Worm (Caenorhabditis elegans) whole organism, L4 larva: ENCODE results near the gene C16C8.16.

Experiments used
- ama-1 ChIP-seq: fragments of 150-350 bp; optimal IDR thresholded peaks from 2 replicates; lab custom pipeline; 2014; ENCODE audit warnings: inconsistent platforms, mixed read lengths
- arid-1 ChIP-seq: fragments of 200-800 bp; sonication (Bioruptor generic); conservative IDR thresholded peaks from 2 replicates; pipeline ENCODE4 v1.3.6; 2022; ENCODE audit warnings: missing genetic modification reagents, missing genetic modification characterization, missing compliant biosample characterization
- cey-2 ChIP-seq: sonication (generic microtip); optimal IDR thresholded peaks from 3 replicates; lab custom pipeline; 2017; ENCODE audit warnings: missing genetic modification characterization, mild to moderate bottlenecking, missing compliant biosample characterization, antibody characterized with exemption, borderline replicate concordance; ENCODE audit not compliant: insufficient read depth
- dmd-8 ChIP-seq: fragments of 200-800 bp; sonication (Bioruptor generic); IDR thresholded peaks from 2 replicates; pipeline ENCODE4 v1.3.6; 2022; ENCODE audit warnings: missing genetic modification characterization, missing compliant biosample characterization
- lin-13 ChIP-seq: fragments of 150-350 bp; optimal IDR thresholded peaks from 2 replicates; lab custom pipeline; 2014; ENCODE audit warnings: missing biosample characterization, missing genetic modification reagents, missing genetic modification characterization
- mdl-1 ChIP-seq, 2 experiments: fragments of 150-350 bp in 1 of 2; sonication (generic microtip) in 1 of 2; optimal IDR thresholded peaks; 2 replicates each; lab custom pipeline; 2014 to 2017; ENCODE audit warnings: missing biosample characterization in 2 of 2, missing genetic modification characterization in 2 of 2
- mdt-29 ChIP-seq: fragments of 200-800 bp; sonication (Bioruptor generic); IDR thresholded peaks from 2 replicates; pipeline ENCODE4 v1.3.6; 2022; ENCODE audit warnings: missing genetic modification reagents, missing genetic modification characterization, missing compliant biosample characterization
- nhr-25 ChIP-seq: sonication (generic microtip); optimal IDR thresholded peaks from 2 replicates; lab custom pipeline; 2017; ENCODE audit warnings: missing genetic modification characterization, mild to moderate bottlenecking, missing compliant biosample characterization, antibody characterized with exemption, moderate library complexity, borderline replicate concordance; ENCODE audit not compliant: insufficient read depth
- nhr-28 ChIP-seq: fragments of 150-350 bp; optimal IDR thresholded peaks from 2 replicates; lab custom pipeline; 2014; ENCODE audit warnings: missing biosample characterization, missing genetic modification characterization
- nhr-6 ChIP-seq: fragments of 150-350 bp; optimal IDR thresholded peaks from 2 replicates; lab custom pipeline; 2014; ENCODE audit warnings: missing biosample characterization, missing genetic modification characterization
- nhr-76 ChIP-seq: fragments of 150-350 bp; optimal IDR thresholded peaks from 2 replicates; lab custom pipeline; 2014; ENCODE audit warnings: missing biosample characterization, missing genetic modification characterization
- unc-130 ChIP-seq: sonication (generic microtip); optimal IDR thresholded peaks from 2 replicates; lab custom pipeline; 2016; ENCODE audit warnings: missing genetic modification reagents, missing genetic modification characterization, missing compliant biosample characterization
- zag-1 ChIP-seq: fragments of 150-350 bp; optimal IDR thresholded peaks from 2 replicates; lab custom pipeline; 2014; ENCODE audit warnings: missing biosample characterization, missing genetic modification characterization

DNA sequence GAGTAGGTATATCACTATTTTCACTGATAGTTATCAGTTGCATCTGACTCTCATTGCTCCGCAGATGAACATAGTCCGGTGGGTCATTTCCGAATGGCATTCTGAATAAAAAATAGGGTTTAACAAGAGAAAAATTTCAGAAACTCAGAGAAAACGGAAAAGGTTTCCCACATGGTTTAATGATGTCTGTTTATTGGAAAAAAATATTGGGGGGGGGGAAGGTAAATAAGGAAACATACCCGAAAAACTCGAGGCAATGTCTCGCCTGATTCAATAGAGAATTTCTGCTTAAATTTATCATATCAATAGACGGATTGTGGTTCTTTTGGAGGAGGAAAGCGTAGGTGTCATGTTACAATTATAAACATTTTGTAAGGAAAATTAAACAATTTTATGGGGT, 20.1 kb upstream of the C16C8.16 start, which contains the start of gene nep-11:
- TF ChIP-seq nhr-76 (tag; lab: Kevin White, UChicago) (no peak), nhr-6 (no peak), cey-2 (tag; lab: Kevin White, UChicago) (no peak), nhr-25 (tag; lab: Kevin White, UChicago) (no peak), zag-1 (tag; lab: Kevin White, UChicago) (no peak), nhr-28 (tag; lab: Kevin White, UChicago) (no peak), arid-1 (no peak), lin-13 (GFP tag; lab: Kevin White, UChicago) (no peak), dmd-8 (GFP tag; lab: Robert Waterston, UW) (no peak), mdt-29 (GFP tag; lab: Robert Waterston, UW) (no peak), mdl-1 (tag; optimal IDR thresholded peaks at IDR 0.05; lab: Kevin White, UChicago) (no peak), unc-130 (GFP tag; lab: Kevin White, UChicago) (no peak), ama-1 (no peak)
